Worm (Caenorhabditis elegans) whole organism, L1 larva: ENCODE data around the gene tnt-4.
A peak's percentile ranks its signal among the peaks of the same experiment; 100 is the strongest.

Source experiments
- C04F5.9 ChIP-seq: sonication (generic microtip); optimal IDR thresholded peaks from 2 replicates; lab custom pipeline; 2016; ENCODE audit warnings: missing genetic modification characterization, missing compliant biosample characterization
- C34B4.2 ChIP-seq: sonication (generic microtip); optimal IDR thresholded peaks from 2 replicates; lab custom pipeline; 2017; ENCODE audit warnings: mild to moderate bottlenecking, missing genetic modification characterization, missing compliant biosample characterization
- F16B12.6 ChIP-seq: fragments of 150-350 bp; optimal IDR thresholded peaks from 2 replicates; lab custom pipeline; 2014; ENCODE audit warnings: missing biosample characterization, missing genetic modification characterization
- Y116A8C.19 ChIP-seq: sonication (generic microtip); optimal IDR thresholded peaks from 2 replicates; lab custom pipeline; 2016; ENCODE audit warnings: missing compliant biosample characterization, missing genetic modification characterization, borderline replicate concordance
- ama-1 ChIP-seq: fragments of 150-350 bp; optimal IDR thresholded peaks from 2 replicates; lab custom pipeline; 2014
- ceh-63 ChIP-seq: fragments of 200-800 bp; sonication (Bioruptor generic); optimal IDR thresholded peaks from 2 replicates; lab custom pipeline; 2018; ENCODE audit warnings: mild to moderate bottlenecking, missing genetic modification characterization, missing compliant biosample characterization
- ceh-88 ChIP-seq: fragments of 200-800 bp; sonication (Bioruptor generic); IDR thresholded peaks from 2 replicates; pipeline ENCODE4 v1.3.6; 2022; ENCODE audit warnings: missing genetic modification characterization, missing compliant biosample characterization
- ceh-90 ChIP-seq: sonication (generic microtip); optimal IDR thresholded peaks from 2 replicates; lab custom pipeline; 2016; ENCODE audit warnings: missing genetic modification characterization, missing compliant biosample characterization
- ces-1 ChIP-seq: fragments of 150-350 bp; optimal IDR thresholded peaks from 2 replicates; lab custom pipeline; 2014; ENCODE audit warnings: missing biosample characterization, missing genetic modification reagents, missing genetic modification characterization
- dsc-1 ChIP-seq: sonication (generic microtip); optimal IDR thresholded peaks from 2 replicates; lab custom pipeline; 2016; ENCODE audit warnings: mild to moderate bottlenecking, missing genetic modification characterization, missing compliant biosample characterization
- egl-13 ChIP-seq: sonication (generic microtip); optimal IDR thresholded peaks from 2 replicates; lab custom pipeline; 2016; ENCODE audit warnings: missing genotype, missing genetic modification reagents, missing genetic modification characterization, missing compliant biosample characterization
- elt-2 ChIP-seq: sonication (generic microtip); optimal IDR thresholded peaks from 2 replicates; lab custom pipeline; 2016; ENCODE audit warnings: missing genetic modification characterization, mild to moderate bottlenecking, inconsistent platforms, missing compliant biosample characterization, missing genetic modification reagents
- elt-3 ChIP-seq, 6 experiments: fragments of 150-350 bp in 1 of 6; sonication (generic microtip); optimal IDR thresholded peaks; 2 replicates each; lab custom pipeline; 2017 to 2018; ENCODE audit warnings: missing biosample characterization in 6 of 6, missing genetic modification characterization in 6 of 6, inconsistent platforms in 1 of 6
- fkh-10 ChIP-seq: sonication (generic microtip); optimal IDR thresholded peaks from 2 replicates; lab custom pipeline; 2017; ENCODE audit warnings: missing biosample characterization, missing genetic modification reagents, missing genetic modification characterization
- fkh-8 ChIP-seq: sonication (generic microtip); optimal IDR thresholded peaks from 2 replicates; lab custom pipeline; 2016; ENCODE audit warnings: mild to moderate bottlenecking, missing genetic modification characterization, missing compliant biosample characterization
- irx-1 ChIP-seq: sonication (generic microtip); optimal IDR thresholded peaks from 2 replicates; lab custom pipeline; 2016; ENCODE audit warnings: missing genetic modification characterization, missing compliant biosample characterization
- jun-1 ChIP-seq: fragments of 150-350 bp; optimal IDR thresholded peaks from 2 replicates; lab custom pipeline; 2014; ENCODE audit warnings: missing biosample characterization, missing genetic modification reagents, missing genetic modification characterization
- lin-13 ChIP-seq: fragments of 150-350 bp; optimal IDR thresholded peaks from 2 replicates; lab custom pipeline; 2014; ENCODE audit warnings: missing biosample characterization, missing genetic modification reagents, missing genetic modification characterization
- lin-14 ChIP-seq: fragments of 200-800 bp; sonication (Bioruptor generic); optimal IDR thresholded peaks from 2 replicates; lab custom pipeline; 2018; ENCODE audit warnings: mild to moderate bottlenecking, missing genetic modification characterization, moderate library complexity, missing compliant biosample characterization
- lin-15B ChIP-seq: fragments of 150-350 bp; sonication (generic microtip); optimal IDR thresholded peaks from 3 replicates; lab custom pipeline; 2014; ENCODE audit warnings: missing biosample characterization, missing genetic modification characterization
- mab-9 ChIP-seq: fragments of 200-800 bp; sonication (Bioruptor generic); IDR thresholded peaks from 2 replicates; pipeline ENCODE4 v1.3.6; 2022; ENCODE audit warnings: missing genetic modification reagents, missing genetic modification characterization, missing compliant biosample characterization
- mdl-1 ChIP-seq, 2 experiments: fragments of 150-350 bp; optimal IDR thresholded peaks; 2 replicates each; lab custom pipeline; 2014 to 2017; ENCODE audit warnings: missing biosample characterization in 2 of 2, missing genetic modification characterization in 2 of 2, inconsistent platforms in 1 of 2
- mef-2 ChIP-seq: fragments of 150-350 bp; optimal IDR thresholded peaks from 2 replicates; lab custom pipeline; 2014; ENCODE audit warnings: missing biosample characterization, missing genetic modification characterization
- nhr-19 ChIP-seq: fragments of 200-800 bp; sonication (Bioruptor generic); conservative IDR thresholded peaks from 2 replicates; pipeline ENCODE4 v1.3.6; 2022; ENCODE audit warnings: missing genetic modification characterization, missing compliant biosample characterization
- nhr-237 ChIP-seq: fragments of 150-350 bp; optimal IDR thresholded peaks from 2 replicates; lab custom pipeline; 2014; ENCODE audit warnings: missing biosample characterization, missing genetic modification characterization
- nhr-28 ChIP-seq: fragments of 150-350 bp; optimal IDR thresholded peaks from 2 replicates; lab custom pipeline; 2014; ENCODE audit warnings: missing biosample characterization, missing genetic modification characterization
- nhr-47 ChIP-seq: sonication (generic microtip); optimal IDR thresholded peaks from 2 replicates; lab custom pipeline; 2016; ENCODE audit warnings: mild to moderate bottlenecking, missing genetic modification characterization, moderate library complexity, missing compliant biosample characterization
- nhr-71 ChIP-seq: sonication (generic microtip); optimal IDR thresholded peaks from 2 replicates; lab custom pipeline; 2016; ENCODE audit warnings: mild to moderate bottlenecking, missing genetic modification characterization, moderate library complexity, missing compliant biosample characterization
- nhr-90 ChIP-seq: sonication (generic microtip); optimal IDR thresholded peaks from 2 replicates; lab custom pipeline; 2016; ENCODE audit warnings: mild to moderate bottlenecking, missing genetic modification characterization, missing compliant biosample characterization; ENCODE audit not compliant: poor library complexity
- pag-3 ChIP-seq: sonication (generic microtip); optimal IDR thresholded peaks from 2 replicates; lab custom pipeline; 2017; ENCODE audit warnings: missing genetic modification characterization, mild to moderate bottlenecking, missing compliant biosample characterization, antibody characterized with exemption, borderline replicate concordance; ENCODE audit not compliant: insufficient read depth
- pax-3 ChIP-seq: fragments of 200-800 bp; sonication (Bioruptor generic); optimal IDR thresholded peaks from 2 replicates; lab custom pipeline; 2018; ENCODE audit warnings: mild to moderate bottlenecking, missing genetic modification characterization, moderate library complexity, missing compliant biosample characterization
- pqm-1 ChIP-seq: sonication (generic microtip); optimal IDR thresholded peaks from 3 replicates; lab custom pipeline; 2017; ENCODE audit warnings: missing biosample characterization, missing genetic modification characterization
- sox-4 ChIP-seq: sonication (generic microtip); optimal IDR thresholded peaks from 2 replicates; lab custom pipeline; 2016; ENCODE audit warnings: missing genetic modification characterization, missing compliant biosample characterization
- sptf-1 ChIP-seq: fragments of 150-350 bp; optimal IDR thresholded peaks from 2 replicates; lab custom pipeline; 2014; ENCODE audit warnings: missing biosample characterization, missing genetic modification characterization
- sup-37 ChIP-seq: fragments of 200-800 bp; sonication (Bioruptor generic); optimal IDR thresholded peaks from 2 replicates; lab custom pipeline; 2018; ENCODE audit warnings: mild to moderate bottlenecking, missing genetic modification characterization, missing compliant biosample characterization
- swsn-7 ChIP-seq: sonication (generic microtip); optimal IDR thresholded peaks from 2 replicates; lab custom pipeline; 2016; ENCODE audit warnings: missing genetic modification characterization, missing compliant biosample characterization
- tbx-2 ChIP-seq: sonication (generic microtip); optimal IDR thresholded peaks from 2 replicates; lab custom pipeline; 2016; ENCODE audit warnings: missing genetic modification characterization, missing compliant biosample characterization
- unc-86 ChIP-seq: sonication (generic microtip); optimal IDR thresholded peaks from 2 replicates; lab custom pipeline; 2016; ENCODE audit warnings: missing genetic modification characterization, missing compliant biosample characterization
- unc-98 ChIP-seq: fragments of 200-800 bp; sonication (Bioruptor generic); IDR thresholded peaks from 2 replicates; pipeline ENCODE4 v1.3.6; 2022; ENCODE audit warnings: missing genetic modification characterization, missing compliant biosample characterization
- vab-15 ChIP-seq: sonication (generic microtip); optimal IDR thresholded peaks from 2 replicates; lab custom pipeline; 2017; ENCODE audit warnings: missing genotype, mild to moderate bottlenecking, missing genetic modification characterization, missing compliant biosample characterization
- xbp-1 ChIP-seq: sonication (generic microtip); optimal IDR thresholded peaks from 2 replicates; lab custom pipeline; 2016; ENCODE audit warnings: missing genetic modification characterization, missing compliant biosample characterization
- zag-1 ChIP-seq: fragments of 150-350 bp; optimal IDR thresholded peaks from 2 replicates; lab custom pipeline; 2014; ENCODE audit warnings: missing biosample characterization, missing genetic modification characterization
- zip-4 ChIP-seq: fragments of 200-800 bp; sonication (Bioruptor generic); optimal IDR thresholded peaks from 2 replicates; lab custom pipeline; 2018; ENCODE audit warnings: mild to moderate bottlenecking, missing genetic modification characterization, moderate library complexity, missing compliant biosample characterization

tnt-4 gene

DNA sequence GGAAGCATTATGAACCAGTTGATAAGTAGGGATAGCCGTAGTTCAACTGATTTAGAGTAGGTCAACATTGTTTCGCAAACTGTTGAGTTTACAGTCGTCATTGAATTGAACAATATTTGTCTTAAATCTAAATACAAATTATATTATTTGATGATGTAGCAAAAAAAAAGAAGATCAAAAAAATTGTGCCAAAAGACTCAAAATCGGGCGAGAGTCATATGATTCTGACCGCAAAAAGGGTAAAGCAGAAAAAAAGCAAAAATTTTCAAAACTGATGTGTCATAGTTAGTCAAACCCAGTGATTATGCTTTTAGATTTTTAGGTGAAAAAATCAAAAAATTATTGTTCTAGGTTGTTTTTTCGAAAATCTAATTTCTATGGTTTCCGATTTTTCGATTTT lies 35.1 kb upstream of the tnt-4 start, which contains the start of gene srab-13:
TSS of gene srab-13 (minus strand) at position 101 of the 400 bp plus-strand sequence.
- no peak for TF ChIP-seq mab-9 (GFP tag; lab: Robert Waterston, UW)
- TF ChIP-seq nhr-19 (GFP tag; lab: Robert Waterston, UW), result no peak
- no peak for TF ChIP-seq nhr-237 (tag; lab: Kevin White, UChicago)
- no peak for TF ChIP-seq unc-86 (tag; lab: Kevin White, UChicago)
- no peak for TF ChIP-seq tbx-2 (tag; lab: Kevin White, UChicago)
- TF ChIP-seq sup-37 (GFP tag; lab: Kevin White, UChicago), result no peak
- no peak for TF ChIP-seq elt-2 (tag; lab: Kevin White, UChicago)
- TF ChIP-seq jun-1 (tag; lab: Kevin White, UChicago), result no peak
- no peak for TF ChIP-seq swsn-7 (tag; lab: Kevin White, UChicago)
- no peak for TF ChIP-seq lin-14
- no peak for TF ChIP-seq irx-1 (tag; lab: Kevin White, UChicago)
- no peak for TF ChIP-seq ama-1 (lab: Kevin White, UChicago)
- no peak for TF ChIP-seq mdl-1 (tag; optimal IDR thresholded peaks at IDR 0.05; lab: Kevin White, UChicago)
- TF ChIP-seq sox-4 (tag; lab: Kevin White, UChicago), result no peak
- no peak for TF ChIP-seq zip-4 (GFP tag; lab: Kevin White, UChicago)
- no peak for TF ChIP-seq pag-3 (tag; lab: Kevin White, UChicago)

ce11 chrV:2022374-2022773 lies 29.7 kb upstream of the tnt-4 start, which contains the start of gene F59A7.5:
TSS of gene F59A7.5 (plus strand) at chrV:2022674.
- TF ChIP-seq sptf-1 (tag; lab: Kevin White, UChicago), result no peak
- TF ChIP-seq egl-13 (tag; lab: Kevin White, UChicago), result no peak
- TF ChIP-seq F16B12.6 (tag; lab: Kevin White, UChicago), result no peak
- TF ChIP-seq ceh-63 (GFP tag; lab: Kevin White, UChicago), result no peak
- TF ChIP-seq elt-2 (tag; lab: Kevin White, UChicago), result no peak
- TF ChIP-seq lin-13 (GFP tag; lab: Kevin White, UChicago), result no peak
- no peak for TF ChIP-seq nhr-90 (tag; lab: Kevin White, UChicago)
- TF ChIP-seq pax-3 (tag; lab: Kevin White, UChicago), result no peak
- no peak for TF ChIP-seq C34B4.2 (tag; lab: Kevin White, UChicago)
- no peak for TF ChIP-seq xbp-1 (tag; lab: Kevin White, UChicago)
- TF ChIP-seq ceh-88 (GFP tag; lab: Robert Waterston, UW), result no peak

DNA sequence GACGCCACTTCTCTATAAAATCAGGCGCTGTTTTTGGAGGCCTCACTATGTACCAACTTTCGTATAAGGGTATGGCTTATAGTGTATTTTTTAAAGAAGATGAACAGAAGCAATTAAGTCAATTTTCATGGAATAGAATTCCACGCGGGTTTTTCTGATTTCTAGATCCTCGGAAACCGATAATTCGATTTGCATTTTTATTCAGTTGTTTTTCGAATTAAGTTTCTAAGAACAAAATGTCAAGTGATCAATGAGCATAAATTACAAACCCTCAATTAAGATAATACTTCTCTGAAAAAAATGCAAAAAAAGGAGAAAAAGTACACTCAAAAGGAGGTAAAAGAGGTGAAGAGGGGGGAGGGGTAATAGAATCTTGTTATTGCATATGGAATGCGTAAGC lies 28.6 kb upstream of the tnt-4 start:
- no peak for TF ChIP-seq F16B12.6 (tag; lab: Kevin White, UChicago)
- TF ChIP-seq nhr-47 (tag; lab: Kevin White, UChicago), result peak; percentile 50
- TF ChIP-seq nhr-71 (tag; lab: Kevin White, UChicago), result peak; percentile 59
- no peak for TF ChIP-seq elt-2 (tag; lab: Kevin White, UChicago)
- TF ChIP-seq nhr-28 (tag; lab: Kevin White, UChicago), result no peak
- TF ChIP-seq lin-14, result no peak
- no peak for TF ChIP-seq zip-4 (GFP tag; lab: Kevin White, UChicago)
- peak; percentile 59 for TF ChIP-seq fkh-8 (tag; lab: Kevin White, UChicago)
- no peak for TF ChIP-seq tbx-2 (tag; lab: Kevin White, UChicago)
- TF ChIP-seq elt-3 (tag; optimal IDR thresholded peaks at IDR 0.05; lab: Kevin White, UChicago), result no peak
- TF ChIP-seq, all 84 proteins: peak for 3

DNA sequence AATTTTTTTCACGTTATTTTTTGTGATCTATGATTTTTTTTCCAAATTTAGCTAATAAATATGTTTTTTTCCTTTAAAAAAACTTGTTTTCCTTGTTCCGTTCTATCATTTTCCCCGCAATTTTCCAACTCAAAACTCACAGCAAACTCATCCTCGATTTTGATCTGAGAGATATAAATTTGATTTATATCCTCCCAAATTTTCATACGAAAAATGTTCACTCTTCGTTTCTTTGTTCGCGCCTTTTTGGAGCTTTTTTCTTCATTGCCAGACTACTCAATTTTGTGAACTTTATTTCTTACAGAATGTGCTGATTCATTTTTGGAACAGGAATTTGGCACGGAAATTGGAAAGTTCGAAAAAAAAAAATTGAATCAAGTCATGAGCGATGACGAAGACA lies 26.0 kb upstream of the tnt-4 start, which contains the start of gene F59A7.14:
TSS of gene F59A7.14 (plus strand) at position 301 of the 400 bp plus-strand sequence.
- TF ChIP-seq lin-15B (tag; lab: Kevin White, UChicago) (no peak), mef-2 (tag; lab: Kevin White, UChicago) (no peak), ceh-63 (GFP tag; lab: Kevin White, UChicago) (no peak), vab-15 (no peak), pax-3 (tag; lab: Kevin White, UChicago) (no peak), Y116A8C.19 (no peak), fkh-10 (GFP tag; lab: Kevin White, UChicago) (no peak), ces-1 (GFP tag; lab: Kevin White, UChicago) (no peak), C04F5.9 (tag; lab: Kevin White, UChicago) (no peak), pqm-1 (tag; lab: Kevin White, UChicago) (no peak), swsn-7 (tag; lab: Kevin White, UChicago) (no peak), ceh-90 (tag; lab: Kevin White, UChicago) (no peak), unc-98 (GFP tag; lab: Robert Waterston, UW) (no peak), irx-1 (tag; lab: Kevin White, UChicago) (no peak), sptf-1 (tag; lab: Kevin White, UChicago) (no peak), dsc-1 (tag; lab: Kevin White, UChicago) (no peak), mab-9 (GFP tag; lab: Robert Waterston, UW) (no peak), zag-1 (tag; lab: Kevin White, UChicago) (no peak)
